Worm (Caenorhabditis elegans): ENCODE data around the gene vit-2.
A peak's percentile ranks its signal among the peaks of the same experiment; 100 is the strongest.

Gene vit-2

DNA sequence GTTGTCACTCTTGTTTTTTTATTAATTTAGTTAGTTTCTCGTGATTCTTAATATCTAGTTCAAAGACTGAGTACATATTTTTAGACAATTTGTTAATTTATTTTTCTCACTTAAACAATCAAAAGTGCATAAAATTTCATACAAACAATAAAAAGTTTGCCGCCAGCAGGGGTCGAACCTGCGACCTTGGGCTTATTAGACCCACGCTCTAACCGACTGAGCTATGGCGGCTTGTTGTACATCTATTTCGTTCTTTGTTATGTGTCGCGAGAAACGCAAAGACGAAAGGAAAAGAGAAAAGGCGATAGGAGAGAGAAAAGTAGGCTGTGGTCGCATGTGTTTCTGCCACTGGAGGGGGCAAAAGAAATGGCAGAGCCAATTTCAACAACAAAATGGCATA lies 15.4 kb upstream of the vit-2 start (continued):
- TF ChIP-seq dmd-6 (GFP tag; IDR thresholded peaks at IDR 0.05) (peak; percentile 81), dpl-1 (GFP tag; optimal IDR thresholded peaks at IDR 0.05) (peak; percentile 35), mdt-29 (GFP tag; IDR thresholded peaks at IDR 0.05) (peak; percentile 87), tag-97 (GFP tag; IDR thresholded peaks at IDR 0.05) (no peak), dmd-9 (GFP tag; IDR thresholded peaks at IDR 0.05) (peak; percentile 76; the same call in 1 of the 2 replicates), nhr-48 (tag; optimal IDR thresholded peaks at IDR 0.05) (peak; percentile 87), daf-16 (GFP tag; optimal IDR thresholded peaks at IDR 0.05) (peak; percentile 81 to 90), daf-16 (tag; optimal IDR thresholded peaks at IDR 0.05) (peak; percentile 74), Y105C5A.15 (GFP tag; IDR thresholded peaks at IDR 0.05) (peak; percentile 86; the same call in 1 of the 2 replicates), lin-13 (GFP tag; optimal IDR thresholded peaks at IDR 0.05) (peak; percentile 85), lin-38 (GFP tag; IDR thresholded peaks at IDR 0.05) (peak; percentile 81), zfp-2 (tag; optimal IDR thresholded peaks at IDR 0.05) (peak; percentile 68), dve-1 (tag; optimal IDR thresholded peaks at IDR 0.05; ENCODE audit: insufficient read depth) (peak; percentile 87), mes-2 (tag; optimal IDR thresholded peaks at IDR 0.05; ENCODE audit: poor library complexity, severe bottlenecking) (peak; percentile 92), skn-1 (tag; optimal IDR thresholded peaks at IDR 0.05) (no peak), attf-4 (tag; optimal IDR thresholded peaks at IDR 0.05) (peak; percentile 30), Y48G9A.11 (GFP tag; IDR thresholded peaks at IDR 0.05) (peak; percentile 84), ceh-62 (tag; optimal IDR thresholded peaks at IDR 0.05) (no peak), cey-2 (tag; optimal IDR thresholded peaks at IDR 0.05; ENCODE audit: borderline replicate concordance, insufficient read depth) (no peak), zip-2 (tag; optimal IDR thresholded peaks at IDR 0.05) (peak; percentile 74), D1046.2 (GFP tag; IDR thresholded peaks at IDR 0.05) (peak; percentile 86), ZK337.2 (GFP tag; IDR thresholded peaks at IDR 0.05) (no peak), F26F4.8 (GFP tag; conservative IDR thresholded peaks at IDR 0.05) (peak; percentile 82; the same call in 1 of the 2 replicates), daf-19 (GFP tag; conservative IDR thresholded peaks at IDR 0.05) (peak; percentile 94), nhr-25 (tag; optimal IDR thresholded peaks at IDR 0.05; ENCODE audit: borderline replicate concordance, insufficient read depth) (peak; percentile 79), unc-130 (GFP tag; optimal IDR thresholded peaks at IDR 0.05) (peak; percentile 54), nhr-237 (tag; optimal IDR thresholded peaks at IDR 0.05) (no peak), mep-1 (tag; optimal IDR thresholded peaks at IDR 0.05) (peak; percentile 94), ztf-7 (tag; optimal IDR thresholded peaks at IDR 0.05) (peak; percentile 87), F44E2.7 (GFP tag; IDR thresholded peaks at IDR 0.05) (peak; percentile 74; the same call in 1 of the 2 replicates), lir-3 (tag; optimal IDR thresholded peaks at IDR 0.05) (peak; percentile 75), ztf-11 (tag; optimal IDR thresholded peaks at IDR 0.05) (no peak), nhr-6 (tag; optimal IDR thresholded peaks at IDR 0.05) (peak; percentile 64), hif-1 (tag; optimal IDR thresholded peaks at IDR 0.05) (peak; percentile 10 to 76), lim-7 (GFP tag; IDR thresholded peaks at IDR 0.05) (peak; percentile 93), egl-27 (tag; optimal IDR thresholded peaks at IDR 0.05) (no peak), ZK546.5 (tag; optimal IDR thresholded peaks at IDR 0.05) (no peak), ctbp-1 (GFP tag; IDR thresholded peaks at IDR 0.05) (peak; percentile 93), zfp-3 (GFP tag; conservative IDR thresholded peaks at IDR 0.05) (peak; percentile 88), vab-7 (GFP tag; IDR thresholded peaks at IDR 0.05) (peak; percentile 95), ceh-28 (tag; optimal IDR thresholded peaks at IDR 0.05) (no peak), snpc-4 (tag; optimal IDR thresholded peaks at IDR 0.05) (no peak), tra-1 (GFP tag; IDR thresholded peaks at IDR 0.05) (peak; percentile 92), unc-62 (GFP tag; optimal IDR thresholded peaks at IDR 0.05 in 1 of 2) (peak in 1 of 2 experiments; percentile 99), unc-62 (tag; optimal IDR thresholded peaks at IDR 0.05) (no peak), lsy-2 (tag; optimal IDR thresholded peaks at IDR 0.05) (peak; percentile 23 to 80), gei-8 (GFP tag; optimal IDR thresholded peaks at IDR 0.05) (peak; percentile 86), F10B5.3 (tag; optimal IDR thresholded peaks at IDR 0.05) (peak; percentile 63), jun-1 (tag; optimal IDR thresholded peaks at IDR 0.05) (peak; percentile 3), T20F7.1 (GFP tag; optimal IDR thresholded peaks at IDR 0.05) (peak; percentile 73), nhr-41 (GFP tag; IDR thresholded peaks at IDR 0.05) (peak; percentile 64; the same call in 1 of the 2 replicates)

Data from whole organism, L4 larva.